Fruit fly (Drosophila melanogaster): ENCODE results near the gene CG15399.

The CG15399 gene

dm6 chr2L:2752460-2753411 is 18.8 kb downstream of the CG15399 start, which contains the start of gene Pgk (continued):
- TF ChIP-seq pfk (GFP tag; optimal IDR thresholded peaks at IDR 0.05) (peak; percentile 30), prd (optimal IDR thresholded peaks at IDR 0.05) (no peak), prd (GFP tag; IDR thresholded peaks at IDR 0.05) (no peak), CG6254 (GFP tag; optimal IDR thresholded peaks at IDR 0.05) (peak; percentile 47), eyg (GFP tag; optimal IDR thresholded peaks at IDR 0.05) (peak; percentile 28), CrebB (tag; optimal IDR thresholded peaks at IDR 0.05) (no peak), Atf-2 (GFP tag; optimal IDR thresholded peaks at IDR 0.05) (no peak), Dip3 (GFP tag; optimal IDR thresholded peaks at IDR 0.05) (peak; percentile 33), CG8924 (tag; optimal IDR thresholded peaks at IDR 0.05) (peak; percentile 61), Trl (optimal IDR thresholded peaks at IDR 0.05) (peak; percentile 99 to 100), Trl (GFP tag; optimal IDR thresholded peaks at IDR 0.05) (peak; percentile 91), Fer2 (tag; optimal IDR thresholded peaks at IDR 0.05) (no peak), Doc2 (GFP tag; IDR thresholded peaks at IDR 0.05) (no peak), knrl (GFP tag; IDR thresholded peaks at IDR 0.05; ENCODE audit: partially characterized antibody) (no peak), CG4360 (GFP tag; IDR thresholded peaks at IDR 0.05) (no peak), dan (GFP tag; IDR thresholded peaks at IDR 0.05) (no peak), sisA (GFP tag; IDR thresholded peaks at IDR 0.05) (no peak), CG14965 (GFP tag; optimal IDR thresholded peaks at IDR 0.05; ENCODE audit: borderline replicate concordance) (no peak), jing (GFP tag; optimal IDR thresholded peaks at IDR 0.05) (no peak), fu2 (GFP tag; optimal IDR thresholded peaks at IDR 0.05) (no peak), CG12071 (GFP tag; optimal IDR thresholded peaks at IDR 0.05) (peak; percentile 17), btn (GFP tag; optimal IDR thresholded peaks at IDR 0.05) (no peak), CG18262 (tag; optimal IDR thresholded peaks at IDR 0.05) (peak; percentile 36), cas (GFP tag; IDR thresholded peaks at IDR 0.05) (no peak), Nf-YC (tag; optimal IDR thresholded peaks at IDR 0.05) (peak; percentile 94), CG4854 (GFP tag; optimal IDR thresholded peaks at IDR 0.05) (peak; percentile 3), ato (GFP tag; IDR thresholded peaks at IDR 0.05; ENCODE audit: partially characterized antibody) (no peak), maf-S (GFP tag; optimal IDR thresholded peaks at IDR 0.05) (no peak), jumu (GFP tag; optimal IDR thresholded peaks at IDR 0.05) (peak; percentile 80), Sox100B (GFP tag; optimal IDR thresholded peaks at IDR 0.05) (peak; percentile 75), HHEX (GFP tag; optimal IDR thresholded peaks at IDR 0.05) (peak; percentile 55), aop (GFP tag; IDR thresholded peaks at IDR 0.05) (no peak), tio (GFP tag; optimal IDR thresholded peaks at IDR 0.05) (no peak), ranshi (GFP tag; IDR thresholded peaks at IDR 0.05) (no peak), CG5180 (GFP tag; optimal IDR thresholded peaks at IDR 0.05) (peak; percentile 69), unc-4 (GFP tag; IDR thresholded peaks at IDR 0.05; ENCODE audit: partially characterized antibody) (no peak), odd (GFP tag; optimal IDR thresholded peaks at IDR 0.05) (peak; percentile 65), Atf3 (GFP tag; optimal IDR thresholded peaks at IDR 0.05) (no peak), Doc3 (GFP tag; IDR thresholded peaks at IDR 0.05; ENCODE audit: partially characterized antibody) (no peak), CG13775 (GFP tag; optimal IDR thresholded peaks at IDR 0.05) (peak; percentile 20), Dref (GFP tag; IDR thresholded peaks at IDR 0.05) (no peak), schlank (tag; optimal IDR thresholded peaks at IDR 0.05) (no peak), NK7.1 (GFP tag; optimal IDR thresholded peaks at IDR 0.05) (peak; percentile 53), CG6765 (GFP tag; optimal IDR thresholded peaks at IDR 0.05) (peak; percentile 78), danr (GFP tag; IDR thresholded peaks at IDR 0.05) (no peak), H2.0 (GFP tag; IDR thresholded peaks at IDR 0.05) (no peak), Ets97D (GFP tag; optimal IDR thresholded peaks at IDR 0.05) (peak; percentile 32), so (GFP tag; IDR thresholded peaks at IDR 0.05) (no peak), CG1529 (GFP tag; optimal IDR thresholded peaks at IDR 0.05) (peak; percentile 38), D19A (tag; optimal IDR thresholded peaks at IDR 0.05) (peak; percentile 32)

Measured in whole organism, embryonic.